Worm (Caenorhabditis elegans): ENCODE data around the gene clec-67.

ce11 chrIV:3962584-3962983 lies 40.6 kb downstream of the clec-67 start, which contains the start of gene Y46C8AM.1:
- TF ChIP-seq nhr-28 (tag; optimal IDR thresholded peaks at IDR 0.05) (no peak), nhr-76 (tag; optimal IDR thresholded peaks at IDR 0.05) (no peak)
